Fruit fly (Drosophila melanogaster) S2 (cell line): ENCODE data around the gene jigr1.

ENCODE experiments used
- CG8478 ChIP-seq: fragments of >200 bp; optimal IDR thresholded peaks from 2 replicates; lab custom pipeline; 2018
- CTCF ChIP-seq, 2 experiments: fragments of >200 bp; optimal IDR thresholded peaks; 2 replicates each; lab custom pipeline; 2018

The jigr1 gene

dm6 chr3R:25626625-25627275 is 10.9 kb upstream of the jigr1 start, which contains the start of gene Ssadh:
Gene Ssadh, minus strand, starts transcription at chr3R:25626924.
- TF ChIP-seq CTCF (optimal IDR thresholded peaks at IDR 0.05; lab: Kevin White, UChicago): no peak
- no peak for TF ChIP-seq CG8478 (lab: Kevin White, UChicago)

- TF ChIP-seq CTCF (optimal IDR thresholded peaks at IDR 0.05; lab: Kevin White, UChicago) (no peak), CG8478 (lab: Kevin White, UChicago) (no peak)
Observed at dm6 chr3R:25628657-25629056, 9.0 kb upstream of the jigr1 start.

dm6 chr3R:25630541-25630940 is 7.1 kb upstream of the jigr1 start:
- TF ChIP-seq CTCF (optimal IDR thresholded peaks at IDR 0.05; lab: Kevin White, UChicago) (no peak), CG8478 (lab: Kevin White, UChicago) (no peak)

- TF ChIP-seq CTCF (optimal IDR thresholded peaks at IDR 0.05; lab: Kevin White, UChicago): no peak
- no peak for TF ChIP-seq CG8478 (lab: Kevin White, UChicago)
Observed at dm6 chr3R:25631079-25631478, 6.6 kb upstream of the jigr1 start.

- no peak for TF ChIP-seq CG8478 (lab: Kevin White, UChicago)
- TF ChIP-seq CTCF (optimal IDR thresholded peaks at IDR 0.05; lab: Kevin White, UChicago): no peak
Observed at dm6 chr3R:25633865-25634460, 3.7 kb upstream of the jigr1 start.

- TF ChIP-seq CG8478 (lab: Kevin White, UChicago) (no peak), CTCF (optimal IDR thresholded peaks at IDR 0.05; lab: Kevin White, UChicago) (no peak)
Observed at dm6 chr3R:25638381-25638780, 738 bp downstream of the jigr1 start.

dm6 chr3R:25638961-25639360 is 1.3 kb downstream of the jigr1 start:
- TF ChIP-seq CG8478 (lab: Kevin White, UChicago) (no peak), CTCF (optimal IDR thresholded peaks at IDR 0.05; lab: Kevin White, UChicago) (no peak)

- TF ChIP-seq CG8478 (lab: Kevin White, UChicago) (no peak), CTCF (optimal IDR thresholded peaks at IDR 0.05; lab: Kevin White, UChicago) (no peak)
Observed at dm6 chr3R:25640463-25640862, 2.8 kb downstream of the jigr1 start.

dm6 chr3R:25644172-25644571 is 6.5 kb downstream of the jigr1 start:
- TF ChIP-seq CG8478 (lab: Kevin White, UChicago) (no peak), CTCF (optimal IDR thresholded peaks at IDR 0.05; lab: Kevin White, UChicago) (no peak)

- TF ChIP-seq CTCF (optimal IDR thresholded peaks at IDR 0.05; lab: Kevin White, UChicago) (peak in 1 of 2 experiments; percentile 26), CG8478 (lab: Kevin White, UChicago) (no peak)
Observed at dm6 chr3R:25646882-25647518, 9.4 kb downstream of the jigr1 start.

dm6 chr3R:25647577-25648257 is 10.1 kb downstream of the jigr1 start:
- TF ChIP-seq CTCF (optimal IDR thresholded peaks at IDR 0.05; lab: Kevin White, UChicago) (peak; percentile 38 to 62), CG8478 (lab: Kevin White, UChicago) (no peak)

- TF ChIP-seq CG8478 (lab: Kevin White, UChicago): no peak
- no peak for TF ChIP-seq CTCF (optimal IDR thresholded peaks at IDR 0.05; lab: Kevin White, UChicago)
Observed at dm6 chr3R:25648258-25648606, 10.6 kb downstream of the jigr1 start.

dm6 chr3R:25650417-25650816 is 12.8 kb downstream of the jigr1 start:
- no peak for TF ChIP-seq CG8478 (lab: Kevin White, UChicago)
- TF ChIP-seq CTCF (optimal IDR thresholded peaks at IDR 0.05; lab: Kevin White, UChicago): no peak

- TF ChIP-seq CTCF (optimal IDR thresholded peaks at IDR 0.05; lab: Kevin White, UChicago) (no peak), CG8478 (lab: Kevin White, UChicago) (no peak)
Observed at dm6 chr3R:25651414-25651813, 13.8 kb downstream of the jigr1 start.
